Fruit fly (Drosophila melanogaster) whole organism, embryonic: Measurements from ENCODE around the gene IFT52.

ENCODE experiments used
- CG10321 ChIP-seq: fragments of 200-800 bp; sonication (Bioruptor generic); IDR thresholded peaks from 2 replicates; pipeline ENCODE4 v1.3.6; 2022; ENCODE audit warnings: missing biosample characterization, missing genetic modification characterization
- CG10462 ChIP-seq: fragments of 200-800 bp; sonication (Bioruptor generic); optimal IDR thresholded peaks from 2 replicates; lab custom pipeline; 2016; ENCODE audit warnings: missing biosample characterization, missing genetic modification characterization
- CG10654 ChIP-seq: fragments of 200-800 bp; sonication (Bioruptor generic); optimal IDR thresholded peaks from 2 replicates; lab custom pipeline; 2016; ENCODE audit warnings: missing biosample characterization, missing genetic modification characterization
- CG12659 ChIP-seq: fragments of 200-800 bp; sonication (Bioruptor generic); optimal IDR thresholded peaks from 3 replicates; lab custom pipeline; 2017; ENCODE audit warnings: mild to moderate bottlenecking, missing biosample characterization, missing genetic modification reagents, missing genetic modification characterization
- CG12942 ChIP-seq: fragments of 200-800 bp; sonication (Bioruptor generic); optimal IDR thresholded peaks from 3 replicates; lab custom pipeline; 2016; ENCODE audit warnings: missing biosample characterization, missing genetic modification characterization
- CG1647 ChIP-seq: fragments of 200-800 bp; sonication (Bioruptor generic); optimal IDR thresholded peaks from 3 replicates; lab custom pipeline; 2016; ENCODE audit warnings: missing biosample characterization, missing genetic modification characterization
- CG17359 ChIP-seq: fragments of 200-800 bp; sonication (Bioruptor generic); optimal IDR thresholded peaks from 3 replicates; lab custom pipeline; 2018; ENCODE audit warnings: missing biosample characterization, mild to moderate bottlenecking, missing genetic modification characterization, moderate library complexity
- CG17385 ChIP-seq: fragments of 200-800 bp; sonication (Bioruptor generic); optimal IDR thresholded peaks from 3 replicates; lab custom pipeline; 2018; ENCODE audit warnings: missing biosample characterization, mild to moderate bottlenecking, missing genetic modification characterization
- CG17568 ChIP-seq: fragments of 200-800 bp; sonication (Bioruptor generic); optimal IDR thresholded peaks from 2 replicates; lab custom pipeline; 2018; ENCODE audit warnings: missing biosample characterization, mild to moderate bottlenecking, missing genetic modification characterization, moderate library complexity
- CG17612 ChIP-seq: fragments of 200-800 bp; sonication (Bioruptor generic); IDR thresholded peaks from 2 replicates; pipeline ENCODE4 v1.3.6; 2022; ENCODE audit warnings: missing biosample characterization, missing genetic modification characterization
- CG17802 ChIP-seq: fragments of 200-800 bp; sonication (Bioruptor generic); optimal IDR thresholded peaks from 2 replicates; lab custom pipeline; 2018; ENCODE audit warnings: missing biosample characterization, mild to moderate bottlenecking, missing genetic modification characterization, moderate library complexity
- CG2202 ChIP-seq: fragments of 200-800 bp; sonication (Bioruptor generic); optimal IDR thresholded peaks from 2 replicates; lab custom pipeline; 2018; ENCODE audit warnings: missing biosample characterization, mild to moderate bottlenecking, missing genetic modification characterization
- CG33557 ChIP-seq: fragments of 200-800 bp; sonication (Bioruptor generic); optimal IDR thresholded peaks from 2 replicates; lab custom pipeline; 2019; ENCODE audit warnings: missing biosample characterization, mild to moderate bottlenecking, missing genetic modification characterization, moderate library complexity
- CG5180 ChIP-seq: fragments of 200-800 bp; sonication (Bioruptor generic); optimal IDR thresholded peaks from 3 replicates; lab custom pipeline; 2017; ENCODE audit warnings: missing biosample characterization, missing genetic modification characterization, mild to moderate bottlenecking, moderate library complexity, missing genetic modification reagents
- CG8290 ChIP-seq, 3 experiments: fragments of 200-800 bp; sonication (Bioruptor generic); optimal IDR thresholded peaks; 2 replicates each; lab custom pipeline; 2016 to 2019; ENCODE audit warnings: missing biosample characterization in 3 of 3, missing genetic modification characterization in 3 of 3, mild to moderate bottlenecking in 2 of 3, moderate library complexity in 1 of 3
- CG8359 ChIP-seq: fragments of 200-800 bp; sonication (Bioruptor generic); optimal IDR thresholded peaks from 2 replicates; lab custom pipeline; 2017; ENCODE audit warnings: missing biosample characterization, mild to moderate bottlenecking, missing genetic modification characterization, borderline replicate concordance
- CG8388 ChIP-seq: fragments of 200-800 bp; sonication (Bioruptor generic); optimal IDR thresholded peaks from 2 replicates; lab custom pipeline; 2019; ENCODE audit warnings: missing biosample characterization, mild to moderate bottlenecking, missing genetic modification characterization, moderate library complexity
- CG8478 ChIP-seq: fragments of >200 bp; optimal IDR thresholded peaks from 2 replicates; lab custom pipeline; 2018
- CTCF ChIP-seq: fragments of 200-800 bp; sonication (Bioruptor generic); optimal IDR thresholded peaks from 2 replicates; lab custom pipeline; 2017; ENCODE audit warnings: missing biosample characterization, mild to moderate bottlenecking, missing genetic modification characterization, moderate library complexity
- Jarid2 ChIP-seq: fragments of 200-800 bp; sonication (Bioruptor generic); optimal IDR thresholded peaks from 3 replicates; lab custom pipeline; 2017; ENCODE audit warnings: mild to moderate bottlenecking, missing biosample characterization, missing genetic modification reagents, missing genetic modification characterization
- Oli ChIP-seq: fragments of 200-800 bp; sonication (Bioruptor generic); optimal IDR thresholded peaks from 2 replicates; lab custom pipeline; 2018; ENCODE audit warnings: missing biosample characterization, mild to moderate bottlenecking, missing genetic modification characterization, moderate library complexity
- PHDP ChIP-seq: fragments of 200-800 bp; sonication (Bioruptor generic); optimal IDR thresholded peaks from 3 replicates; lab custom pipeline; 2018; ENCODE audit warnings: missing biosample characterization, mild to moderate bottlenecking, missing genetic modification characterization, moderate library complexity
- Vsx1 ChIP-seq: fragments of 200-800 bp; sonication (Bioruptor generic); optimal IDR thresholded peaks from 2 replicates; lab custom pipeline; 2017; ENCODE audit warnings: missing biosample characterization, mild to moderate bottlenecking, missing genetic modification characterization, missing genetic modification reagents
- ap ChIP-seq: fragments of 200-800 bp; sonication (Bioruptor generic); IDR thresholded peaks from 2 replicates; pipeline ENCODE4 v1.3.6; 2022; ENCODE audit warnings: missing biosample characterization, missing genetic modification characterization
- az2 ChIP-seq: fragments of 200-800 bp; sonication (Bioruptor generic); optimal IDR thresholded peaks from 3 replicates; lab custom pipeline; 2016; ENCODE audit warnings: missing biosample characterization, missing genetic modification characterization
- bab2 ChIP-seq: fragments of 200-800 bp; sonication (Bioruptor generic); optimal IDR thresholded peaks from 2 replicates; lab custom pipeline; 2016; ENCODE audit warnings: missing biosample characterization, missing genetic modification characterization
- dmrt11E ChIP-seq: fragments of 200-800 bp; sonication (Bioruptor generic); optimal IDR thresholded peaks from 3 replicates; lab custom pipeline; 2018; ENCODE audit warnings: missing biosample characterization, mild to moderate bottlenecking, missing genetic modification characterization, moderate library complexity
- eyg ChIP-seq: fragments of 200-800 bp; sonication (Bioruptor generic); optimal IDR thresholded peaks from 3 replicates; lab custom pipeline; 2016; ENCODE audit warnings: missing biosample characterization, missing genetic modification characterization
- fd3F ChIP-seq: fragments of 200-800 bp; sonication (Bioruptor generic); optimal IDR thresholded peaks from 2 replicates; lab custom pipeline; 2018; ENCODE audit warnings: missing biosample characterization, mild to moderate bottlenecking, missing genetic modification characterization, moderate library complexity
- gem ChIP-seq: fragments of 200-800 bp; sonication (Bioruptor generic); optimal IDR thresholded peaks from 2 replicates; lab custom pipeline; 2019; ENCODE audit warnings: missing biosample characterization, mild to moderate bottlenecking, missing genetic modification characterization, moderate library complexity
- ken ChIP-seq: fragments of 200-800 bp; sonication (Bioruptor generic); IDR thresholded peaks from 3 replicates; pipeline ENCODE4 v1.3.6; 2022; ENCODE audit warnings: missing biosample characterization, missing genetic modification characterization
- pum ChIP-seq: fragments of 200-800 bp; sonication (Bioruptor generic); optimal IDR thresholded peaks from 2 replicates; lab custom pipeline; 2016; ENCODE audit warnings: missing biosample characterization, missing genetic modification characterization
- sc ChIP-seq, 3 experiments: fragments of >200 bp in 2 of 3; fragments of 200-800 bp in 1 of 3; sonication (Bioruptor generic) in 1 of 3; optimal IDR thresholded peaks; 2 replicates in 2 of 3; 3 replicates in 1 of 3; lab custom pipeline; 2017; ENCODE audit warnings: mild to moderate bottlenecking in 1 of 3, missing biosample characterization in 1 of 3, missing genetic modification characterization in 1 of 3, missing genetic modification reagents in 1 of 3
- tin ChIP-seq: fragments of 200-800 bp; sonication (Bioruptor generic); optimal IDR thresholded peaks from 3 replicates; lab custom pipeline; 2016; ENCODE audit warnings: missing biosample characterization, missing genetic modification characterization

Gene IFT52

DNA sequence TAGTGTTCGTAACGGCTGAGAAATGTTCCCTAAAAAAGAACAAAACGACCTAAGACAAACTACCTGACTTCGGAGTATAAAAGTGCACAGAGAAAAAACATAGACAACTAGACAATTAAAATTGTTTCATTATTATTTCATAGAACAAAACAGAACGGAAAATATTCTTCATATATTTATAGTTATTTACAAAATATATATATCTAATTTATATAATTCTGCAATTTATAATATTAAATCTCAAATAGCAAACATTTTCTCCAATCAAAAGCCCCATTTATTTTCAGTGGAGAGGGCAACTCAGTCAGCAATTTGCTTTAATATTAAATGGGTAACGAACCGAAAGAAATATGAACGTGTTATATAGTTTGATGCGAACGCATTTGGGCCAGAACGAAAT, 37.7 kb upstream of the IFT52 start (continued):
- TF ChIP-seq CG33557 (GFP tag; lab: Kevin White, UChicago) = peak; percentile 60
- TF ChIP-seq CG10462 (GFP tag; lab: Kevin White, UChicago) = peak; percentile 10
- TF ChIP-seq CG8388 (GFP tag; lab: Kevin White, UChicago) = peak; percentile 69
- TF ChIP-seq PHDP (tag; lab: Kevin White, UChicago) = peak; percentile 57
- no peak for TF ChIP-seq CG10654 (GFP tag; lab: Kevin White, UChicago)
- TF ChIP-seq CG12659 (GFP tag; lab: Kevin White, UChicago) = no peak
- TF ChIP-seq eyg (GFP tag; lab: Kevin White, UChicago) = no peak
- TF ChIP-seq dmrt11E (tag; lab: Kevin White, UChicago) = peak; percentile 61
- peak; percentile 28 for TF ChIP-seq CG2202 (tag; lab: Kevin White, UChicago)
- TF ChIP-seq gem (tag; lab: Kevin White, UChicago) = peak; percentile 82
- no peak for TF ChIP-seq CG17359 (tag; lab: Kevin White, UChicago)
- peak; percentile 15 for TF ChIP-seq CG17385 (GFP tag; lab: Kevin White, UChicago)
- TF ChIP-seq sc (optimal IDR thresholded peaks at IDR 0.05; lab: Kevin White, UChicago) = no peak
- TF ChIP-seq sc (GFP tag; optimal IDR thresholded peaks at IDR 0.05; lab: Kevin White, UChicago) = peak; percentile 38
- TF ChIP-seq Oli (tag; lab: Kevin White, UChicago) = peak; percentile 19
- no peak for TF ChIP-seq fd3F (GFP tag; lab: Kevin White, UChicago)
- TF ChIP-seq, all 482 proteins: peak for 16

DNA sequence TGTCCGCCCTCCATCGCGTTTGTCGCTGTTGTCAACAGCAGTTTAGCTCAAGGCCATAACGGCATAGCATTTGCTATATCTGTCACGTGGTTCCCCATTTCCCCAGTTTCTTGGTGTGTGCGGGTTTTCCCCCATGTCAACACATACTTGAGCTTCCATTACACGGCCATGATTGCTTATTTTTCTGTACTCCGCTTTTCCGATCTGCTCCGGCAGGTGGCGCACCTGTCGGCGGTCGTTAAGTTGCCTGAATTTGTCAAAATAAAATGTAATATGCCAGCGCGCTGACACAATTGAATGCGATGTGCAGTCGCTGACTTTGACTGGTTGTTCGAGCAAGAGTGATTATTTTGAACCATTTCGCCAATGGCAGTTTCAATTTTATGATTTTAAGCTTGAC, 27.0 kb upstream of the IFT52 start:
- TF ChIP-seq CG12942 (GFP tag; lab: Kevin White, UChicago) (no peak), CG17802 (tag; lab: Kevin White, UChicago) (no peak), tin (GFP tag; lab: Kevin White, UChicago) (no peak), bab2 (GFP tag; lab: Kevin White, UChicago) (no peak), ken (peak; percentile 40; the same call in 1 of the 3 replicates), CG8359 (GFP tag; lab: Kevin White, UChicago) (no peak), CG5180 (GFP tag; lab: Kevin White, UChicago) (no peak), CG8478 (peak; percentile 55), ap (GFP tag; lab: Robert Waterston, UW) (no peak), az2 (no peak), pum (no peak), CG17568 (GFP tag; lab: Kevin White, UChicago) (no peak), CG10321 (GFP tag; lab: Robert Waterston, UW) (no peak), Vsx1 (GFP tag; lab: Kevin White, UChicago) (no peak), Jarid2 (GFP tag; lab: Kevin White, UChicago) (no peak), CG1647 (no peak), CTCF (GFP tag; lab: Kevin White, UChicago) (peak; percentile 79)

DNA sequence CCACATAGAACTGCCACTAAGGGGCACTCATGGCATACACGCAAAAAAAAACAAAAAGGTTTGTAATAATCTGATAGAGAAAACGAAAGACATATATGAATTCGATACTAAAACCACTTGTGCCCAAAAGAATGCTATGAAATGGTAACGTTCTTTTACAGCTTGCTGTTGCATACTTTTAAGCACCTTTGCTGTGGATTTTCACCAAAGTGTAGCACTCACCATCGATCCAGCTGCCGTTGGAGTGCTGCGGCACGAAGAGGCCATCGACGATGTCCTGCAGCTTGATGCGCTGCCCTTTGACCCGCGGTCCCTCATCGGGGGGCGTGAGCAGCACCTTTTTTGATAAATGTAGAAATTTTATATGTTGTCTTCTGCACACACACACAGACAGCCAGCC, 21.7 kb upstream of the IFT52 start:
- TF ChIP-seq CG8290 (GFP tag; optimal IDR thresholded peaks at IDR 0.05; lab: Kevin White, UChicago) = peak; percentile 75
- peak in 1 of 2 experiments; percentile 52 for TF ChIP-seq CG8290 (tag; optimal IDR thresholded peaks at IDR 0.05; lab: Kevin White, UChicago)
- peak; percentile 74 for TF ChIP-seq CG17612 (GFP tag; lab: Robert Waterston, UW)
- TF ChIP-seq ap (GFP tag; lab: Robert Waterston, UW) = no peak
- TF ChIP-seq, all 482 proteins: peak for 2
